Worm (Caenorhabditis elegans): ENCODE results near the gene K09E4.4.

Gene K09E4.4

ce11 chrII:14122065-14122464, at the start of gene K09E4.4:
Gene K09E4.4 (minus strand): TSS chrII:14122165.
- TF ChIP-seq lin-15B (tag; optimal IDR thresholded peaks at IDR 0.05) (no peak), lin-39 (tag; optimal IDR thresholded peaks at IDR 0.05) (peak; percentile 2), fos-1 (tag; optimal IDR thresholded peaks at IDR 0.05) (no peak)

ce11 chrII:14171558-14171957, 49.6 kb upstream of the K09E4.4 start, which contains the start of gene eat-2:
Gene eat-2 (minus strand): TSS chrII:14171658.
- TF ChIP-seq lin-39 (tag; optimal IDR thresholded peaks at IDR 0.05) (no peak), elt-3 (tag; optimal IDR thresholded peaks at IDR 0.05) (no peak), nhr-43 (tag; optimal IDR thresholded peaks at IDR 0.05; ENCODE audit: poor library complexity, severe bottlenecking) (no peak), unc-39 (tag; optimal IDR thresholded peaks at IDR 0.05) (no peak), elt-2 (tag; optimal IDR thresholded peaks at IDR 0.05) (no peak), daf-12 (tag; optimal IDR thresholded peaks at IDR 0.05) (no peak), lin-15B (tag; optimal IDR thresholded peaks at IDR 0.05) (no peak), ceh-28 (tag; optimal IDR thresholded peaks at IDR 0.05) (no peak), unc-62 (GFP tag; optimal IDR thresholded peaks at IDR 0.05) (no peak), nhr-25 (tag; optimal IDR thresholded peaks at IDR 0.05) (no peak), skn-1 (tag; optimal IDR thresholded peaks at IDR 0.05) (no peak), zag-1 (tag; optimal IDR thresholded peaks at IDR 0.05) (no peak), fkh-10 (GFP tag; optimal IDR thresholded peaks at IDR 0.05) (no peak)

- TF ChIP-seq nhr-25 (tag; optimal IDR thresholded peaks at IDR 0.05) (no peak), nhr-76 (tag; optimal IDR thresholded peaks at IDR 0.05) (no peak), pha-4 (tag; optimal IDR thresholded peaks at IDR 0.05) (no peak), fkh-10 (GFP tag; optimal IDR thresholded peaks at IDR 0.05) (no peak), sea-2 (GFP tag; optimal IDR thresholded peaks at IDR 0.05) (no peak), elt-1 (tag; optimal IDR thresholded peaks at IDR 0.05) (no peak), lsy-12 (tag; optimal IDR thresholded peaks at IDR 0.05) (no peak), ceh-28 (tag; optimal IDR thresholded peaks at IDR 0.05) (no peak), ceh-82 (tag; optimal IDR thresholded peaks at IDR 0.05) (no peak), elt-2 (tag; optimal IDR thresholded peaks at IDR 0.05) (no peak), fkh-2 (tag; optimal IDR thresholded peaks at IDR 0.05) (no peak), ama-1 (optimal IDR thresholded peaks at IDR 0.05) (no peak), mml-1 (tag; optimal IDR thresholded peaks at IDR 0.05) (no peak)
Measured at ce11 chrII:14165430-14165929, 43.5 kb upstream of the K09E4.4 start.

- TF ChIP-seq elt-3 (tag; optimal IDR thresholded peaks at IDR 0.05), result no peak
- TF ChIP-seq ceh-9 (tag; optimal IDR thresholded peaks at IDR 0.05), result no peak
- no peak for TF ChIP-seq snpc-4 (tag; optimal IDR thresholded peaks at IDR 0.05)
- TF ChIP-seq nhr-43 (tag; optimal IDR thresholded peaks at IDR 0.05; ENCODE audit: poor library complexity, severe bottlenecking), result peak; percentile 10
- TF ChIP-seq egl-5 (tag; optimal IDR thresholded peaks at IDR 0.05), result no peak
- TF ChIP-seq nhr-28 (tag; optimal IDR thresholded peaks at IDR 0.05), result no peak
- TF ChIP-seq fkh-2 (tag; optimal IDR thresholded peaks at IDR 0.05), result no peak
- TF ChIP-seq skn-1 (tag; optimal IDR thresholded peaks at IDR 0.05), result no peak
- TF ChIP-seq fkh-10 (GFP tag; optimal IDR thresholded peaks at IDR 0.05), result no peak
- no peak for TF ChIP-seq nhr-76 (tag; optimal IDR thresholded peaks at IDR 0.05)
- TF ChIP-seq aly-2 (tag; optimal IDR thresholded peaks at IDR 0.05), result no peak
- no peak for TF ChIP-seq lin-39 (tag; optimal IDR thresholded peaks at IDR 0.05)
- TF ChIP-seq nhr-77 (tag; optimal IDR thresholded peaks at IDR 0.05), result peak; percentile 11
- no peak for TF ChIP-seq unc-62 (GFP tag; optimal IDR thresholded peaks at IDR 0.05)
- TF ChIP-seq mml-1 (tag; optimal IDR thresholded peaks at IDR 0.05), result no peak
- no peak for TF ChIP-seq pha-4 (tag; optimal IDR thresholded peaks at IDR 0.05)
Measured at ce11 chrII:14155259-14156023, 33.5 kb upstream of the K09E4.4 start, which contains the start of the genes rpl-43 and xrn-2. Gene rpl-43 (plus strand): TSS chrII:14155294. Gene xrn-2 (plus strand): TSS chrII:14155768.

ce11 chrII:14154357-14154756, 32.4 kb upstream of the K09E4.4 start, which contains the start of gene Y48B6A.1:
Gene Y48B6A.1 (minus strand): TSS chrII:14154373.
- TF ChIP-seq nhr-28 (tag; optimal IDR thresholded peaks at IDR 0.05) (no peak), egl-5 (tag; optimal IDR thresholded peaks at IDR 0.05) (peak; percentile 90), skn-1 (tag; optimal IDR thresholded peaks at IDR 0.05) (peak; percentile 85), ceh-9 (tag; optimal IDR thresholded peaks at IDR 0.05) (no peak), elt-1 (tag; optimal IDR thresholded peaks at IDR 0.05) (peak; percentile 35), nhr-76 (tag; optimal IDR thresholded peaks at IDR 0.05) (peak; percentile 53), ztf-11 (tag; optimal IDR thresholded peaks at IDR 0.05) (no peak), hmg-11 (tag; optimal IDR thresholded peaks at IDR 0.05) (peak; percentile 64), snpc-4 (tag; optimal IDR thresholded peaks at IDR 0.05) (peak; percentile 97), eor-1 (tag; optimal IDR thresholded peaks at IDR 0.05) (no peak), elt-3 (tag; optimal IDR thresholded peaks at IDR 0.05) (peak in 1 of 3 experiments; percentile 85), R02D3.7 (tag; optimal IDR thresholded peaks at IDR 0.05) (peak; percentile 82), mdl-1 (tag; optimal IDR thresholded peaks at IDR 0.05) (peak; percentile 12), fkh-2 (tag; optimal IDR thresholded peaks at IDR 0.05) (no peak), nhr-77 (tag; optimal IDR thresholded peaks at IDR 0.05) (peak; percentile 91), nhr-25 (tag; optimal IDR thresholded peaks at IDR 0.05) (peak; percentile 96), aly-2 (tag; optimal IDR thresholded peaks at IDR 0.05) (no peak), nhr-67 (tag; optimal IDR thresholded peaks at IDR 0.05) (no peak), pqm-1 (tag; optimal IDR thresholded peaks at IDR 0.05) (peak; percentile 82), nhr-23 (tag; optimal IDR thresholded peaks at IDR 0.05) (peak; percentile 95), zag-1 (tag; optimal IDR thresholded peaks at IDR 0.05) (peak; percentile 18), unc-62 (GFP tag; optimal IDR thresholded peaks at IDR 0.05) (no peak), jun-1 (tag; optimal IDR thresholded peaks at IDR 0.05) (peak; percentile 76), lin-15B (tag; optimal IDR thresholded peaks at IDR 0.05) (peak; percentile 99), tbx-2 (tag; optimal IDR thresholded peaks at IDR 0.05) (peak; percentile 55), ZK546.5 (tag; optimal IDR thresholded peaks at IDR 0.05) (peak; percentile 9), nhr-43 (tag; optimal IDR thresholded peaks at IDR 0.05; ENCODE audit: poor library complexity, severe bottlenecking) (peak; percentile 95)
